Worm (Caenorhabditis elegans) whole organism, midembryonic: ENCODE measurements around the gene fbxa-1.

ENCODE experiments used
- T22C8.4 ChIP-seq: fragments of 200-800 bp; sonication (Bioruptor generic); IDR thresholded peaks from 2 replicates; pipeline ENCODE4 v1.3.6; 2022; ENCODE audit warnings: missing genetic modification characterization, missing compliant biosample characterization
- flt-1 ChIP-seq: fragments of 200-800 bp; sonication (Bioruptor generic); IDR thresholded peaks from 2 replicates; pipeline ENCODE4 v1.3.6; 2022; ENCODE audit warnings: missing genetic modification characterization, missing compliant biosample characterization
- klf-2 ChIP-seq: fragments of 200-800 bp; sonication (Bioruptor generic); conservative IDR thresholded peaks from 2 replicates; pipeline ENCODE4 v1.3.6; 2022; ENCODE audit warnings: missing genetic modification reagents, missing genetic modification characterization, missing compliant biosample characterization
- med-1 ChIP-seq: sonication (generic microtip); optimal IDR thresholded peaks from 2 replicates; lab custom pipeline; 2017; ENCODE audit warnings: missing genetic modification characterization, mild to moderate bottlenecking, missing compliant biosample characterization, antibody characterized with exemption, missing genetic modification reagents; ENCODE audit not compliant: insufficient read depth
- ref-1 ChIP-seq: fragments of 200-800 bp; sonication (Bioruptor generic); conservative IDR thresholded peaks from 2 replicates; pipeline ENCODE4 v1.3.6; 2022; ENCODE audit warnings: missing genetic modification reagents, missing genetic modification characterization, missing compliant biosample characterization

DNA sequence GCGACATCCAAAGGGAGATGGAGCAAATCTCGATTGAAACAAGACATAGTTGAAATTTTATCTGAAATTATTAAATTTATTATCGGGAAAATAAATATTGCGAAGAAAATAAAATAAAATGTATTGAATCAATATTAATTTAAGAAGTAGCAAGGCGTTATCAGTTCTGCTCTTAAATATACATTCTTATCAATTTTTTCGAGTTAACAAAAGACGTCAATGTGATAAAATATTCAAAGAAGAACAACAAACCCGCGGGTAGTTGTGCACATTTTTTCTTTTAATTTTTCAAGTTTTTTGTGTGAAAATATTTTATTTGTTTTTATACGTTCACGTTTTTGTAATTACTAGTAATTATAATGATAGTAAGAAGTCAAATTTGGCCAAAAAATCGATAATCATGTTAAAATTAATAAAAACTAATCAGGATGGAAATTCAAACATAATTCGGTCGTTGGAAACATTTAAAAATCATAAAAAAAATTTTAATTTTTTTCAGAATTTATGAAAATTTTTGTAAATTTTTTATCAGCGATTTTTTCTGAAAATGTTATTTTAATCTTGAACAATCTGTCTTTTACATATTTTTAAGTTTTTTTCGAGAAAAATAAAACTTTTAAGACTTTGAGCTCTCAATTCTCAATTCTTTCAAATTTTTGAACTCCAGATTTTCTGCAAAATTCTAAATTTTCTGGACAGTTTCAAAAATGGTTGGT, 41.8 kb downstream of the fbxa-1 start, which contains the start of gene fbxa-9:
- TF ChIP-seq ref-1 (GFP tag; lab: Robert Waterston, UW) (no peak), T22C8.4 (GFP tag; lab: Robert Waterston, UW) (no peak), flt-1 (GFP tag; lab: Robert Waterston, UW) (no peak), med-1 (no peak), klf-2 (GFP tag; lab: Robert Waterston, UW) (no peak)
